Fruit fly (Drosophila melanogaster): ENCODE results near the gene Ptth.
A peak's percentile ranks its signal among the peaks of the same experiment; 100 is the strongest.

The Ptth gene

DNA sequence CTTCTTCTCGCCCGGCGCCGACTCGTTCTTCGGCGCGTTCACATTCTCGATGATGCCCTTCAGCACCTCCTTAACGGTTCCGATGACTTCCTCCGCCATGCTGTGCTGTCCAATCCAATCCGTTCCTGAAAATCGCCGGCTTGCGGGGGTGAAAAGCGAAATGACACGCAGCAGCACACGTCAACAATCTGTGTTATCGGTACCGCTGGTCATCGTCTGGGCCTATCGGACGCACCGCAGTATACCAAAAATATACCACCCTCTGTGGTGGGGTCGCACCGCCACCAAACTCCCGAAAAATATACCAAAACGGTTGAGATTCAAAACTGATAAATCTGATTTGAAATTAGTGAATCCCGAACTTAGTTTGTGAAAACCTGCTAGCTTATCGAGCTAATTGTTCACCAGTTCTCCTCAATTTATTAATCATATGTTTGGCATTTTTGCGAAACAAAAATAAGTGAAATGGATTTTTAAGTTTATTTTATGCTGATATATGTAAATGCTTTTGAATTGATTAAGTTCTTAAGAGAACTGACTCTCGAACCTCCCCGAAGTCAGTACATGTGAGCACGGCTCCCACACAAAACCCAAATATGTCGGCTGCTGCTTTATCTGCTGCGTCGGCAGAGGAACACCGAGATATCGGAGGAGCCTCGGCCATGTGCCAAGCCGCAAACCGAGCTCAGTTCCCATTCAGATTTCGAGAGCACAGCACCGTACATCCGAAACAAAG, 32.1 kb downstream of the Ptth start, which contains the start of the genes Spp and nAChRbeta3:
Spp (minus strand) TSS at position 210 of the 736 bp plus-strand sequence.
nAChRbeta3 (plus strand) TSS at position 686 of the 736 bp plus-strand sequence.
- no peak for TF ChIP-seq Vsx2 (GFP tag; optimal IDR thresholded peaks at IDR 0.05; ENCODE audit: partially characterized antibody)
- TF ChIP-seq OdsH (GFP tag; optimal IDR thresholded peaks at IDR 0.05), result no peak
- no peak for TF ChIP-seq Rel (GFP tag; optimal IDR thresholded peaks at IDR 0.05)
- TF ChIP-seq Rel (tag; optimal IDR thresholded peaks at IDR 0.05), result peak; percentile 97

DNA sequence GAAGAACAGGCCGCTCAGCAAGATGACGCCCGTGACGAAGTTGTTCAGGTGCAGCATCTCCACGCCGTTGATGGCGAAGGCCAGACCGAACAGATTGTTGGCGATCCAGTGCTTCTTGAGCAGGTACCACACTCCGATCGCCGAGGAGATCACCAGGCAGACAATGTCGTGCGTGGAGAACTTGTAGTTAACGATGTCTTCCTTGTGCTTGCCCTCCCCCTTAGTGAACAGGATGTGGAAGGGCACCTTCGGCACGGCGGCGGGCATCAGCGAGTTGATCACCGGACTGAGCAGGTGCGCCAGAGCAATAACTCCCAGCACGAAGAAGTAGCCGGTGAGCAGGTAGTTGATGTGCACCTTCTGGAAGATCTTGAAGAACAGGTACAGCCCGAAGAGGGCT, 32.9 kb downstream of the Ptth start:
- TF ChIP-seq foxo (GFP tag; optimal IDR thresholded peaks at IDR 0.05), result no peak
- no peak for TF ChIP-seq Hr83 (GFP tag; optimal IDR thresholded peaks at IDR 0.05; ENCODE audit: poor library complexity, severe bottlenecking)
- TF ChIP-seq brk (GFP tag; optimal IDR thresholded peaks at IDR 0.05), result no peak
- no peak for TF ChIP-seq dl (GFP tag; optimal IDR thresholded peaks at IDR 0.05; ENCODE audit: insufficient read depth in 1 of 2, partially characterized antibody in 2 of 2)
- TF ChIP-seq fru (GFP tag; optimal IDR thresholded peaks at IDR 0.05), result no peak

DNA sequence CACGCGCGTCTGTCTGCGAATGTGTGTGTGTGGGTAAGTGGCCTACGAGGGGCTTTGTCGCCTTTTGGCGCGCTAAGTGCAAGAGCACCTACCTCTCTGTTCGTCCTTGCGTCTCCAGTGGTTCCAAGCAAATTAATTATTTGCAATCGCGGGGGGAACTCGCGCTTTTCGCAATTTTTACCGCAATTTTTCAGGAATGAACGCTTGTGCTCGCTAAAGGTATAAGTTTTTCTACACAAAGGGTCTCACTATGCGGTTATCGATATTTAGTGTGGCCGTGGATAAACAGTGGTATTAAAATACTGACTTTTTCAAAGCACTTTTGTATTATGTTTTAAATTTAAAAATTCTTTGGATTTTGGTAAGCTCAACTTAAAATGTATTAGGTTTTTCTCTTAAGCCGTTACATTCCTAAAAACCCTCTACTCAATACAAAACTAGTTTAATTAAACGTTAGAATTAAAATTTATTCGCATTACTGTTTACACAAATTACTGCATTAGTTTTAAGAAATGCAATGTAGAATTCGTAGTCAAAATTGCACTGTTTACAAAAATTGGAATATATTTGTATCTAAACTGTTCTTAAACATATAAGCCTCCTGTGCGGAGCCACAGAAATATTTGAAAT, 34.2 kb downstream of the Ptth start, which contains the start of gene lwr:
lwr (minus strand) TSS at position 243 of the 630 bp plus-strand sequence.
- no peak for TF ChIP-seq Dif (GFP tag; optimal IDR thresholded peaks at IDR 0.05; ENCODE audit: partially characterized antibody)
- no peak for TF ChIP-seq Sp1 (GFP tag; optimal IDR thresholded peaks at IDR 0.05)
- TF ChIP-seq br (GFP tag; optimal IDR thresholded peaks at IDR 0.05), result no peak
- TF ChIP-seq foxo (GFP tag; optimal IDR thresholded peaks at IDR 0.05), result peak in 1 of 2 experiments; percentile 9
- no peak for TF ChIP-seq psq (GFP tag; optimal IDR thresholded peaks at IDR 0.05)
- TF ChIP-seq fru (GFP tag; optimal IDR thresholded peaks at IDR 0.05), result peak; percentile 5
- TF ChIP-seq Hr78 (GFP tag; optimal IDR thresholded peaks at IDR 0.05), result no peak
- no peak for TF ChIP-seq Rel (GFP tag; optimal IDR thresholded peaks at IDR 0.05)
- TF ChIP-seq Rel (tag; optimal IDR thresholded peaks at IDR 0.05), result peak; percentile 30
- TF ChIP-seq Hnf4 (GFP tag; optimal IDR thresholded peaks at IDR 0.05), result no peak
- TF ChIP-seq HLH106 (tag; optimal IDR thresholded peaks at IDR 0.05), result no peak
- TF ChIP-seq sage (GFP tag; optimal IDR thresholded peaks at IDR 0.05), result no peak
- no peak for TF ChIP-seq CG9705 (GFP tag; optimal IDR thresholded peaks at IDR 0.05)
- no peak for TF ChIP-seq tai (GFP tag; optimal IDR thresholded peaks at IDR 0.05)
- TF ChIP-seq jim (GFP tag; optimal IDR thresholded peaks at IDR 0.05), result no peak

DNA sequence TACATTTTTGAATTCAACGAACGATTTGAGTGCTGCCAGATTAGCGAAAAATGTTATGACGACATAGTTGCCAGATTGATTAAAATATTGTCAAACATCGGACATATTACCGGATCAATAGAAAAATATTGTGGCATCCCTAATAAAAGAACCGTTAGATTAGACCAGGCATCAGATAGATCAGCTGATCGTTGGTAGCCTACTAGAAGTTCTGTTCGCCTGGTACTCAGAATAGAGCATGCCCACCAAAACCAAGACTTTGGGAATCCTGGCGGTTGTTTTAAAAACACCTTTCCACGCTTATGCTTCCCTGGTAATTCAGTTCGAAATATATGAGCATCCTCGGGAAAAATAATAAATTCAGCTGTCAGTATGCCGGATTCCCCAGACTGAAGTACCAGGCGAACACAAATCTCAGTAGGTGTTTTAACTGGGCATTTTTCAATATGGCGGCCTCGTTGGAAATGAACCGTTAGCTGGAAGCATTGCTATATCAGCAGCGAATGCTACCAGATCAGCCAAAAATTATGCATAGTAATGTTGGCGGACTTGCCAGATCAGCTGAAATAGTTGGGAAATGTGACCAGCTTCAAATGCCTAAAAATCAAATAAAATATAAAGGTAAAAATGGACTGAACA, 36.0 kb downstream of the Ptth start:
- no peak for TF ChIP-seq OdsH (GFP tag; optimal IDR thresholded peaks at IDR 0.05)
- no peak for TF ChIP-seq pan (optimal IDR thresholded peaks at IDR 0.05)
- no peak for TF ChIP-seq sv (GFP tag; optimal IDR thresholded peaks at IDR 0.05)
- no peak for TF ChIP-seq brk (GFP tag; optimal IDR thresholded peaks at IDR 0.05)
- no peak for TF ChIP-seq Sp1 (GFP tag; optimal IDR thresholded peaks at IDR 0.05)
- peak; percentile 21 for TF ChIP-seq Dif (GFP tag; optimal IDR thresholded peaks at IDR 0.05; ENCODE audit: partially characterized antibody)
- no peak for TF ChIP-seq CG32264 (GFP tag; optimal IDR thresholded peaks at IDR 0.05)
- TF ChIP-seq CrebA (GFP tag; optimal IDR thresholded peaks at IDR 0.05; ENCODE audit: borderline replicate concordance), result no peak
- TF ChIP-seq dmrt93B (GFP tag; optimal IDR thresholded peaks at IDR 0.05), result no peak
- TF ChIP-seq ey (GFP tag; optimal IDR thresholded peaks at IDR 0.05), result no peak
- no peak for TF ChIP-seq br (GFP tag; optimal IDR thresholded peaks at IDR 0.05)
- peak in 1 of 2 experiments; percentile 31 for TF ChIP-seq foxo (GFP tag; optimal IDR thresholded peaks at IDR 0.05)
- no peak for TF ChIP-seq Abd-B (GFP tag; optimal IDR thresholded peaks at IDR 0.05)
- no peak for TF ChIP-seq Hr78 (GFP tag; optimal IDR thresholded peaks at IDR 0.05)
- no peak for TF ChIP-seq jim (GFP tag; optimal IDR thresholded peaks at IDR 0.05)
- no peak for TF ChIP-seq GATAd (GFP tag; optimal IDR thresholded peaks at IDR 0.05)
- no peak for TF ChIP-seq Hnf4 (GFP tag; optimal IDR thresholded peaks at IDR 0.05)
- peak; percentile 11 for TF ChIP-seq rgr (GFP tag; optimal IDR thresholded peaks at IDR 0.05)
- no peak for TF ChIP-seq N (GFP tag; optimal IDR thresholded peaks at IDR 0.05)
- TF ChIP-seq psq (GFP tag; optimal IDR thresholded peaks at IDR 0.05), result no peak
- TF ChIP-seq HLH106 (tag; optimal IDR thresholded peaks at IDR 0.05), result no peak
- TF ChIP-seq Myc (optimal IDR thresholded peaks at IDR 0.05), result no peak
- no peak for TF ChIP-seq woc (GFP tag; optimal IDR thresholded peaks at IDR 0.05)
- TF ChIP-seq tai (GFP tag; optimal IDR thresholded peaks at IDR 0.05), result no peak
- no peak for TF ChIP-seq lola (GFP tag; optimal IDR thresholded peaks at IDR 0.05)
- TF ChIP-seq CG9705 (GFP tag; optimal IDR thresholded peaks at IDR 0.05), result no peak
- no peak for TF ChIP-seq sage (GFP tag; optimal IDR thresholded peaks at IDR 0.05)
- no peak for TF ChIP-seq dsf (GFP tag; optimal IDR thresholded peaks at IDR 0.05; ENCODE audit: borderline replicate concordance)
- no peak for TF ChIP-seq Vsx2 (GFP tag; optimal IDR thresholded peaks at IDR 0.05; ENCODE audit: partially characterized antibody)
- no peak for TF ChIP-seq Mio (GFP tag; optimal IDR thresholded peaks at IDR 0.05)
- no peak for TF ChIP-seq Rel (GFP tag; optimal IDR thresholded peaks at IDR 0.05)
- TF ChIP-seq Rel (tag; optimal IDR thresholded peaks at IDR 0.05), result peak; percentile 72
- TF ChIP-seq dl (GFP tag; optimal IDR thresholded peaks at IDR 0.05; ENCODE audit: insufficient read depth in 1 of 2, partially characterized antibody in 2 of 2), result peak in 1 of 2 experiments; percentile 11
- TF ChIP-seq h (GFP tag; optimal IDR thresholded peaks at IDR 0.05), result peak; percentile 15
- TF ChIP-seq usp (GFP tag; optimal IDR thresholded peaks at IDR 0.05), result no peak
- TF ChIP-seq fru (GFP tag; optimal IDR thresholded peaks at IDR 0.05), result peak; percentile 87
- TF ChIP-seq Jra (GFP tag; optimal IDR thresholded peaks at IDR 0.05), result no peak
